Worm (Caenorhabditis elegans) whole organism, mixed stage, embryonic: ENCODE results near the gene srz-102.

ENCODE experiments used
- M03D4.4 ChIP-seq: sonication (generic microtip); optimal IDR thresholded peaks from 2 replicates; lab custom pipeline; 2017; ENCODE audit warnings: mild to moderate bottlenecking, missing genetic modification characterization, missing compliant biosample characterization
- bed-3 ChIP-seq: fragments of 200-800 bp; sonication (Bioruptor generic); optimal IDR thresholded peaks from 3 replicates; lab custom pipeline; 2018; ENCODE audit warnings: mild to moderate bottlenecking, missing genetic modification characterization, moderate library complexity, missing compliant biosample characterization
- blmp-1 ChIP-seq: fragments of 150-350 bp; optimal IDR thresholded peaks from 2 replicates; lab custom pipeline; 2014; ENCODE audit warnings: missing biosample characterization, missing genetic modification characterization
- ceh-39 ChIP-seq: fragments of 150-350 bp; optimal IDR thresholded peaks from 2 replicates; lab custom pipeline; 2014; ENCODE audit warnings: missing biosample characterization, missing genetic modification characterization
- ceh-43 ChIP-seq: fragments of 200-800 bp; sonication (Bioruptor generic); optimal IDR thresholded peaks from 2 replicates; lab custom pipeline; 2018; ENCODE audit warnings: mild to moderate bottlenecking, missing genetic modification characterization, moderate library complexity, missing compliant biosample characterization
- ceh-83 ChIP-seq: fragments of 200-800 bp; sonication (Bioruptor generic); optimal IDR thresholded peaks from 2 replicates; lab custom pipeline; 2018; ENCODE audit warnings: mild to moderate bottlenecking, missing genetic modification characterization, missing compliant biosample characterization
- ces-1 ChIP-seq: fragments of 150-350 bp; optimal IDR thresholded peaks from 2 replicates; lab custom pipeline; 2014; ENCODE audit warnings: missing biosample characterization, missing genetic modification reagents, missing genetic modification characterization
- elt-1 ChIP-seq: sonication (generic microtip); optimal IDR thresholded peaks from 2 replicates; lab custom pipeline; 2017; ENCODE audit warnings: missing genetic modification characterization, mild to moderate bottlenecking, missing compliant biosample characterization, antibody characterized with exemption, moderate library complexity, borderline replicate concordance; ENCODE audit not compliant: insufficient read depth
- elt-3 ChIP-seq: fragments of 150-350 bp; optimal IDR thresholded peaks from 2 replicates; lab custom pipeline; 2014; ENCODE audit warnings: missing biosample characterization, missing genetic modification characterization
- flh-1 ChIP-seq: fragments of 200-800 bp; sonication (Bioruptor generic); optimal IDR thresholded peaks from 2 replicates; lab custom pipeline; 2018; ENCODE audit warnings: mild to moderate bottlenecking, missing genetic modification characterization, moderate library complexity, missing compliant biosample characterization
- ham-2 ChIP-seq: fragments of 200-800 bp; sonication (Bioruptor generic); optimal IDR thresholded peaks from 2 replicates; lab custom pipeline; 2018; ENCODE audit warnings: mild to moderate bottlenecking, missing genetic modification characterization, missing compliant biosample characterization
- hlh-1 ChIP-seq: fragments of 150-350 bp; optimal IDR thresholded peaks from 2 replicates; lab custom pipeline; 2014; ENCODE audit warnings: missing biosample characterization, missing genetic modification reagents, missing genetic modification characterization
- lin-13 ChIP-seq: fragments of 150-350 bp; optimal IDR thresholded peaks from 2 replicates; lab custom pipeline; 2014; ENCODE audit warnings: missing biosample characterization, missing genetic modification characterization
- mep-1 ChIP-seq: fragments of 150-350 bp; optimal IDR thresholded peaks from 2 replicates; lab custom pipeline; 2017; ENCODE audit warnings: missing biosample characterization, missing genetic modification reagents, missing genetic modification characterization, inconsistent platforms
- mls-2 ChIP-seq: sonication (generic microtip); optimal IDR thresholded peaks from 2 replicates; lab custom pipeline; 2016; ENCODE audit warnings: mild to moderate bottlenecking, missing genetic modification characterization, moderate library complexity, missing compliant biosample characterization
- nhr-12 ChIP-seq: fragments of 150-350 bp; optimal IDR thresholded peaks from 2 replicates; lab custom pipeline; 2014; ENCODE audit warnings: missing biosample characterization, missing genetic modification characterization
- nhr-2 ChIP-seq: fragments of 150-350 bp; optimal IDR thresholded peaks from 2 replicates; lab custom pipeline; 2014; ENCODE audit warnings: missing biosample characterization, missing genetic modification characterization
- nhr-237 ChIP-seq: fragments of 150-350 bp; optimal IDR thresholded peaks from 2 replicates; lab custom pipeline; 2014; ENCODE audit warnings: missing biosample characterization, missing genetic modification characterization
- nhr-28 ChIP-seq: fragments of 150-350 bp; optimal IDR thresholded peaks from 2 replicates; lab custom pipeline; 2014; ENCODE audit warnings: missing biosample characterization, missing genetic modification characterization
- nhr-76 ChIP-seq: sonication (generic microtip); optimal IDR thresholded peaks from 2 replicates; lab custom pipeline; 2017; ENCODE audit warnings: missing biosample characterization, missing genetic modification characterization
- pha-4 ChIP-seq: fragments of 150-350 bp; optimal IDR thresholded peaks from 2 replicates; lab custom pipeline; 2018; ENCODE audit warnings: missing biosample characterization, missing genetic modification reagents, missing genetic modification characterization
- sem-2 ChIP-seq: fragments of 200-800 bp; sonication (Bioruptor generic); optimal IDR thresholded peaks from 2 replicates; lab custom pipeline; 2018; ENCODE audit warnings: mild to moderate bottlenecking, missing genetic modification characterization, missing compliant biosample characterization
- snpc-4 ChIP-seq: fragments of 150-350 bp; optimal IDR thresholded peaks from 2 replicates; lab custom pipeline; 2014; ENCODE audit warnings: missing biosample characterization, missing genetic modification characterization
- sptf-1 ChIP-seq: sonication (generic microtip); optimal IDR thresholded peaks from 2 replicates; lab custom pipeline; 2017; ENCODE audit warnings: mild to moderate bottlenecking, missing genetic modification characterization, moderate library complexity, missing compliant biosample characterization
- tbx-8 ChIP-seq: fragments of 200-800 bp; sonication (Bioruptor generic); optimal IDR thresholded peaks from 2 replicates; lab custom pipeline; 2018; ENCODE audit warnings: mild to moderate bottlenecking, missing genetic modification characterization, moderate library complexity, missing compliant biosample characterization
- unc-120 ChIP-seq: sonication (generic microtip); optimal IDR thresholded peaks from 2 replicates; lab custom pipeline; 2017; ENCODE audit warnings: missing genetic modification characterization, missing compliant biosample characterization; ENCODE audit not compliant: poor library complexity, severe bottlenecking
- zip-8 ChIP-seq: fragments of 150-350 bp; optimal IDR thresholded peaks from 2 replicates; lab custom pipeline; 2014; ENCODE audit warnings: missing biosample characterization, missing genetic modification characterization
- ztf-11 ChIP-seq: fragments of 150-350 bp; optimal IDR thresholded peaks from 2 replicates; lab custom pipeline; 2014; ENCODE audit warnings: missing biosample characterization, missing genetic modification characterization

The srz-102 gene

DNA sequence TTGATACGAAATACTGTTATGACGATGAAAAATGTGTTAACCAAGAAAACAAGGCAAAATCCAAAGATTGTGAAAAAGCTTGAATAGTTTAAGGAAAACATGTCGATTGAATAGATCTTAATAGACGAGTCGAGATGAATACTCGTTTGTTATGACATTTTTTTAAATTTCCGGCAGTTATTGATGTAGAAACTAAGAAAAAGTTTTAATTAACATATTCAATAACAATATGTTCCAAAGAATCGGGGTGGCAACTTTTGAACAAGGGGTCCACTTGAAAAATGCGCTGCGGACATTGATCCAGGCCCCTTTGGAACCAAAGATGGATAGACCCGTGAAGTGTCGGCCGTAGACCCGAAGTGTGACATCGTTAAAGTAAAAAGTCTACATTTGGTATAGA, 16.1 kb upstream of the srz-102 start, which contains the start of gene str-61:
str-61 (minus strand) TSS at position 101 of the 400 bp plus-strand sequence.
- TF ChIP-seq sem-2 (GFP tag; lab: Kevin White, UChicago) (no peak), sptf-1 (tag; lab: Kevin White, UChicago) (no peak), hlh-1 (tag; lab: Kevin White, UChicago) (no peak), unc-120 (tag; lab: Kevin White, UChicago) (no peak), nhr-2 (no peak), flh-1 (GFP tag; lab: Kevin White, UChicago) (no peak), nhr-28 (tag; lab: Kevin White, UChicago) (no peak), ztf-11 (no peak), ceh-39 (tag; lab: Kevin White, UChicago) (no peak)

ce11 chrV:16672198-16672597, 15.1 kb upstream of the srz-102 start, which contains the start of gene F14F8.8:
TSS of gene F14F8.8 (minus strand) at chrV:16672298.
- TF ChIP-seq nhr-237 (no peak), nhr-2 (no peak), mls-2 (no peak), lin-13 (tag; lab: Kevin White, UChicago) (no peak), bed-3 (GFP tag; lab: Kevin White, UChicago) (no peak), pha-4 (no peak), zip-8 (tag; lab: Kevin White, UChicago) (no peak)
- TF ChIP-seq, all 35 proteins: peak for 0

ce11 chrV:16674399-16674798, 12.9 kb upstream of the srz-102 start:
- no peak for TF ChIP-seq snpc-4
- no peak for TF ChIP-seq nhr-12
- no peak for TF ChIP-seq ceh-83 (GFP tag; lab: Kevin White, UChicago)
- no peak for TF ChIP-seq elt-1 (tag; lab: Kevin White, UChicago)
- no peak for TF ChIP-seq nhr-76 (tag; lab: Kevin White, UChicago)
- TF ChIP-seq nhr-237, result no peak
- no peak for TF ChIP-seq elt-3 (tag; lab: Kevin White, UChicago)
- TF ChIP-seq unc-120 (tag; lab: Kevin White, UChicago), result no peak
- TF ChIP-seq bed-3 (GFP tag; lab: Kevin White, UChicago), result no peak
- TF ChIP-seq, all 35 proteins: peak for 0

DNA sequence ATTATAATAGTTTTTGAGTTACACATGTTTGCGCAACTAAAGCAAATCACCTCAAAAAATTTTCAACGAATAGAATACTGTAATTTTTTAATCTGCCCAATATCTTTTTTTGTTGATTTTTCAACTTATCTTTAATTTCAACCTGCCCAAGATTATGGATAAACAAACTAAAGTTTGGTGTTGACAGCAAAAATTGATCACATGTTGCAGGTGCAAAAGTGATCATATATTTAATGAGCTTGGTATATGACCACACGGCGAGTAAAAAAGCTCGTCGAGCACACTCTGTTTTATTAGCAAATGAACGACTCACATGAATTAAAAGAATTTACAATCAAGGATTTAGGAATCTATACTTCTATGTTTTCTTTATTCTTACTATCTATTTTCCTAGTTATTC, 11.8 kb upstream of the srz-102 start, which contains the start of gene srz-1:
srz-1 (plus strand) TSS at position 301 of the 400 bp plus-strand sequence.
- TF ChIP-seq mep-1 (tag; lab: Kevin White, UChicago), result no peak
- TF ChIP-seq nhr-12, result no peak
- TF ChIP-seq elt-3 (tag; lab: Kevin White, UChicago), result no peak
- TF ChIP-seq nhr-76 (tag; lab: Kevin White, UChicago), result no peak
- no peak for TF ChIP-seq ceh-83 (GFP tag; lab: Kevin White, UChicago)
- no peak for TF ChIP-seq flh-1 (GFP tag; lab: Kevin White, UChicago)
- no peak for TF ChIP-seq lin-13 (tag; lab: Kevin White, UChicago)
- TF ChIP-seq zip-8 (tag; lab: Kevin White, UChicago), result no peak
- TF ChIP-seq hlh-1 (tag; lab: Kevin White, UChicago), result no peak
- no peak for TF ChIP-seq ceh-39 (tag; lab: Kevin White, UChicago)

- TF ChIP-seq blmp-1 (tag; lab: Kevin White, UChicago) (no peak), bed-3 (GFP tag; lab: Kevin White, UChicago) (no peak), elt-1 (tag; lab: Kevin White, UChicago) (no peak), ham-2 (GFP tag; lab: Kevin White, UChicago) (no peak), mep-1 (tag; lab: Kevin White, UChicago) (no peak), hlh-1 (tag; lab: Kevin White, UChicago) (no peak), tbx-8 (GFP tag; lab: Kevin White, UChicago) (no peak), sem-2 (GFP tag; lab: Kevin White, UChicago) (no peak), mls-2 (no peak), nhr-28 (tag; lab: Kevin White, UChicago) (no peak), snpc-4 (no peak), M03D4.4 (tag; lab: Kevin White, UChicago) (no peak), nhr-12 (no peak), flh-1 (GFP tag; lab: Kevin White, UChicago) (no peak), ces-1 (no peak), zip-8 (tag; lab: Kevin White, UChicago) (no peak), ztf-11 (no peak), unc-120 (tag; lab: Kevin White, UChicago) (no peak), ceh-43 (GFP tag; lab: Kevin White, UChicago) (no peak), ceh-39 (tag; lab: Kevin White, UChicago) (no peak)
These were observed 8.1 kb upstream of the srz-102 start, which contains the start of gene srz-103 for ce11 chrV:16679237-16679636. TSS of gene srz-103 (minus strand) at chrV:16679337.
